Worm (Caenorhabditis elegans) whole organism, mixed stage, embryonic: ENCODE results near the gene clec-58.
"Not testable (repeated sequence)": the region's sequence is repeated elsewhere in the genome, so short reads cannot be mapped to it uniquely, and the experiment has no call there.

Experiments
- M03D4.4 ChIP-seq: sonication (generic microtip); optimal IDR thresholded peaks from 2 replicates; lab custom pipeline; 2017; ENCODE audit warnings: mild to moderate bottlenecking, missing genetic modification characterization, missing compliant biosample characterization
- bed-3 ChIP-seq: fragments of 200-800 bp; sonication (Bioruptor generic); optimal IDR thresholded peaks from 3 replicates; lab custom pipeline; 2018; ENCODE audit warnings: mild to moderate bottlenecking, missing genetic modification characterization, moderate library complexity, missing compliant biosample characterization
- ceh-39 ChIP-seq: fragments of 150-350 bp; optimal IDR thresholded peaks from 2 replicates; lab custom pipeline; 2014; ENCODE audit warnings: missing biosample characterization, missing genetic modification characterization
- ceh-43 ChIP-seq: fragments of 200-800 bp; sonication (Bioruptor generic); optimal IDR thresholded peaks from 2 replicates; lab custom pipeline; 2018; ENCODE audit warnings: mild to moderate bottlenecking, missing genetic modification characterization, moderate library complexity, missing compliant biosample characterization
- ceh-83 ChIP-seq: fragments of 200-800 bp; sonication (Bioruptor generic); optimal IDR thresholded peaks from 2 replicates; lab custom pipeline; 2018; ENCODE audit warnings: mild to moderate bottlenecking, missing genetic modification characterization, missing compliant biosample characterization
- ces-1 ChIP-seq: fragments of 150-350 bp; optimal IDR thresholded peaks from 2 replicates; lab custom pipeline; 2014; ENCODE audit warnings: missing biosample characterization, missing genetic modification reagents, missing genetic modification characterization
- cnd-1 ChIP-seq: fragments of 200-800 bp; sonication (Bioruptor generic); optimal IDR thresholded peaks from 2 replicates; lab custom pipeline; 2018; ENCODE audit warnings: mild to moderate bottlenecking, missing genetic modification characterization, missing compliant biosample characterization
- drap-1 ChIP-seq: fragments of 200-800 bp; sonication (Bioruptor generic); optimal IDR thresholded peaks from 3 replicates; lab custom pipeline; 2018; ENCODE audit warnings: mild to moderate bottlenecking, missing genetic modification characterization, missing compliant biosample characterization
- elt-1 ChIP-seq: sonication (generic microtip); optimal IDR thresholded peaks from 2 replicates; lab custom pipeline; 2017; ENCODE audit warnings: missing genetic modification characterization, mild to moderate bottlenecking, missing compliant biosample characterization, antibody characterized with exemption, moderate library complexity, borderline replicate concordance; ENCODE audit not compliant: insufficient read depth
- elt-3 ChIP-seq: fragments of 150-350 bp; optimal IDR thresholded peaks from 2 replicates; lab custom pipeline; 2014; ENCODE audit warnings: missing biosample characterization, missing genetic modification characterization
- flh-1 ChIP-seq: fragments of 200-800 bp; sonication (Bioruptor generic); optimal IDR thresholded peaks from 2 replicates; lab custom pipeline; 2018; ENCODE audit warnings: mild to moderate bottlenecking, missing genetic modification characterization, moderate library complexity, missing compliant biosample characterization
- ham-2 ChIP-seq: fragments of 200-800 bp; sonication (Bioruptor generic); optimal IDR thresholded peaks from 2 replicates; lab custom pipeline; 2018; ENCODE audit warnings: mild to moderate bottlenecking, missing genetic modification characterization, missing compliant biosample characterization
- hlh-1 ChIP-seq: fragments of 150-350 bp; optimal IDR thresholded peaks from 2 replicates; lab custom pipeline; 2014; ENCODE audit warnings: missing biosample characterization, missing genetic modification reagents, missing genetic modification characterization
- lsy-2 ChIP-seq: fragments of 150-350 bp; optimal IDR thresholded peaks from 2 replicates; lab custom pipeline; 2014; ENCODE audit warnings: missing biosample characterization, missing genetic modification characterization
- mab-5 ChIP-seq: fragments of 150-350 bp; optimal IDR thresholded peaks from 2 replicates; lab custom pipeline; 2014; ENCODE audit warnings: missing biosample characterization, missing genetic modification characterization
- mep-1 ChIP-seq: fragments of 150-350 bp; optimal IDR thresholded peaks from 2 replicates; lab custom pipeline; 2017; ENCODE audit warnings: missing biosample characterization, missing genetic modification reagents, missing genetic modification characterization, inconsistent platforms
- mls-2 ChIP-seq: sonication (generic microtip); optimal IDR thresholded peaks from 2 replicates; lab custom pipeline; 2016; ENCODE audit warnings: mild to moderate bottlenecking, missing genetic modification characterization, moderate library complexity, missing compliant biosample characterization
- nhr-2 ChIP-seq: fragments of 150-350 bp; optimal IDR thresholded peaks from 2 replicates; lab custom pipeline; 2014; ENCODE audit warnings: missing biosample characterization, missing genetic modification characterization
- nhr-237 ChIP-seq: fragments of 150-350 bp; optimal IDR thresholded peaks from 2 replicates; lab custom pipeline; 2014; ENCODE audit warnings: missing biosample characterization, missing genetic modification characterization
- nhr-28 ChIP-seq: fragments of 150-350 bp; optimal IDR thresholded peaks from 2 replicates; lab custom pipeline; 2014; ENCODE audit warnings: missing biosample characterization, missing genetic modification characterization
- nhr-76 ChIP-seq: sonication (generic microtip); optimal IDR thresholded peaks from 2 replicates; lab custom pipeline; 2017; ENCODE audit warnings: missing biosample characterization, missing genetic modification characterization
- pha-4 ChIP-seq: fragments of 150-350 bp; optimal IDR thresholded peaks from 2 replicates; lab custom pipeline; 2018; ENCODE audit warnings: missing biosample characterization, missing genetic modification reagents, missing genetic modification characterization
- sem-2 ChIP-seq: fragments of 200-800 bp; sonication (Bioruptor generic); optimal IDR thresholded peaks from 2 replicates; lab custom pipeline; 2018; ENCODE audit warnings: mild to moderate bottlenecking, missing genetic modification characterization, missing compliant biosample characterization
- snpc-4 ChIP-seq: fragments of 150-350 bp; optimal IDR thresholded peaks from 2 replicates; lab custom pipeline; 2014; ENCODE audit warnings: missing biosample characterization, missing genetic modification characterization
- sptf-1 ChIP-seq: sonication (generic microtip); optimal IDR thresholded peaks from 2 replicates; lab custom pipeline; 2017; ENCODE audit warnings: mild to moderate bottlenecking, missing genetic modification characterization, moderate library complexity, missing compliant biosample characterization
- tbx-8 ChIP-seq: fragments of 200-800 bp; sonication (Bioruptor generic); optimal IDR thresholded peaks from 2 replicates; lab custom pipeline; 2018; ENCODE audit warnings: mild to moderate bottlenecking, missing genetic modification characterization, moderate library complexity, missing compliant biosample characterization
- unc-39 ChIP-seq: fragments of 150-350 bp; optimal IDR thresholded peaks from 2 replicates; lab custom pipeline; 2014; ENCODE audit warnings: missing biosample characterization, missing genetic modification characterization
- unc-62 ChIP-seq: fragments of 150-350 bp; optimal IDR thresholded peaks from 2 replicates; lab custom pipeline; 2014; ENCODE audit warnings: missing biosample characterization, missing genetic modification reagents, missing genetic modification characterization
- zip-8 ChIP-seq: fragments of 150-350 bp; optimal IDR thresholded peaks from 2 replicates; lab custom pipeline; 2014; ENCODE audit warnings: missing biosample characterization, missing genetic modification characterization
- ztf-11 ChIP-seq: fragments of 150-350 bp; optimal IDR thresholded peaks from 2 replicates; lab custom pipeline; 2014; ENCODE audit warnings: missing biosample characterization, missing genetic modification characterization

clec-58 gene

DNA sequence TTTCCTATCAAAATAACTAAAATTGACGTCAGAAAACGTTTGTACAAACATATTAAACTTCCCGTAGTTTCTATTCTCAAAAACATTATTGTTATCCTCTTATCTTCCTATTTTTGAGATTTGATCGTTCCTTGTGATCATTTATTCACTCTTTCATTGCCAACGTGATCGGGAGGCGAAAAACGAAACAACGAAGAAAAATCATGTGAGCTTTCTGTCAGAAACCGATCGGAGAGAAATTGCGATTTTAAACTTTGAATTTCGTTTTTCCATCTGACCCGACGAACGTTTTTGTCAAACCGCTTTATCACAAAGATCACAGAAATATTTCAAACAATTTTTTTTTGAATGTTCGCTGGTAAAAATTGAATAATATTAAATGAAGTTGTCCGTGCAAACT is 29.6 kb downstream of the clec-58 start:
- TF ChIP-seq ces-1 (GFP tag; lab: Kevin White, UChicago) (no peak), mab-5 (no peak), nhr-28 (tag; lab: Kevin White, UChicago) (no peak), bed-3 (no peak), ham-2 (GFP tag; lab: Kevin White, UChicago) (no peak), ceh-83 (GFP tag; lab: Kevin White, UChicago) (no peak), cnd-1 (no peak), ceh-43 (GFP tag; lab: Kevin White, UChicago) (no peak), lsy-2 (tag; lab: Kevin White, UChicago) (no peak), nhr-2 (no peak), mls-2 (tag; lab: Kevin White, UChicago) (no peak), zip-8 (no peak), flh-1 (GFP tag; lab: Kevin White, UChicago) (no peak), snpc-4 (no peak), elt-1 (tag; lab: Kevin White, UChicago) (no peak), elt-3 (no peak)
- TF ChIP-seq, all 35 proteins: peak for 0

DNA sequence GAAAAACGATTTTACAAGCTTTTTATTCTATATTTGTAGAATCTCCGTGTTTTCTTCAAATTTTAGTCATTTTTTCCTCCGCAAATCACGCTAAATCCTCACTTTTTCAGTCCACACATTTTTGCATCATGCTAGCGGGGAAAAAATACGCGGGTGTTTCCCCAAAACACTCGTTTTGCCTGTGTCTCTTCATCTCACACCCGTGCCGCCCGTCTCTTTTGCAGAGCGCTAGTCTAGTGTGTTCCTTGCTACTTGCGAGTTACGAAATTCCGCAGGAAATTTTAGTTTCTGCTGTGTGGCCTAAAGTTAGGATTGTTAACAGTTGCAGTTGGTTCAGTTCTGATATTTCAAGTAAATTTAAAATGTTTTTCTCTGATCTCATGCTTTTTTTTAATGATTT is 30.2 kb downstream of the clec-58 start:
- TF ChIP-seq elt-3 = no peak
- TF ChIP-seq lsy-2 (tag; lab: Kevin White, UChicago) = no peak
- no peak for TF ChIP-seq flh-1 (GFP tag; lab: Kevin White, UChicago)
- no peak for TF ChIP-seq M03D4.4
- no peak for TF ChIP-seq drap-1 (GFP tag; lab: Kevin White, UChicago)
- TF ChIP-seq mab-5 = no peak
- no peak for TF ChIP-seq unc-62 (GFP tag; lab: Kevin White, UChicago)
- TF ChIP-seq, all 35 proteins: peak for 0

DNA sequence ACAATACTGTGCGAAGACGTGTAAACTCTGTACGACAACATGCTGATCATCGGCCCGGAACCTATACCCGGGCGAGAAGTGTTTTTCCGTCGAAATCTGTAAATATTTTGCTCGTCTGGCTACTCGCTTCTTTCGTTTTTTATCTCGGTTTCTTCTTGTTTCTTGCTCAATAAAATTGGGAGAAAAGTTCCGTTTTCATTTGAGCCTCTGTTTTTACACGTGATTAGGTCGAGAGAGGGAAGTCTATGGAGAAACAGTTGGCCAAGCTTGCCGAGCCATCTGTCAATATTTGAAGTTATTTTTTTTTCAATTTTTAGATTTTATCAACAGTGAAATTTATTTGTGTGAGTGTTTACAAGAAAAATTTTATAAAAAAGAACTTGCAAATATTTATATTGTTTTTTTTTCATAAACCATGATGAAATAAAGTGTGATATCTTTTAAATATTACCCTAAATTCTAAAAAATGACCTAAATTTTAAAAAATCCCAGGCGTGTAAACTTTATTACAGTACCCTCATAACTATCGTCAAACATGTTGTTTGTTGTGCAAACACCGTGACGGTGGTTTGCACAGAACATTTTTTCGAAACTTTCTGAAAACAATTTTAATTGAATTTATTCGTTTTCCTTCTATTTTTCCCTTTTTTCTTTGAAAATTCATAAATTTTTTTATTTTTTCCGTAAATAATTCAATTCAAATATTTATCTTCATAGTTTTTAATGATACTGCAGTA is 30.8 kb downstream of the clec-58 start:
- TF ChIP-seq nhr-76 = no peak
- TF ChIP-seq lsy-2 (tag; lab: Kevin White, UChicago) = peak; percentile 77

DNA sequence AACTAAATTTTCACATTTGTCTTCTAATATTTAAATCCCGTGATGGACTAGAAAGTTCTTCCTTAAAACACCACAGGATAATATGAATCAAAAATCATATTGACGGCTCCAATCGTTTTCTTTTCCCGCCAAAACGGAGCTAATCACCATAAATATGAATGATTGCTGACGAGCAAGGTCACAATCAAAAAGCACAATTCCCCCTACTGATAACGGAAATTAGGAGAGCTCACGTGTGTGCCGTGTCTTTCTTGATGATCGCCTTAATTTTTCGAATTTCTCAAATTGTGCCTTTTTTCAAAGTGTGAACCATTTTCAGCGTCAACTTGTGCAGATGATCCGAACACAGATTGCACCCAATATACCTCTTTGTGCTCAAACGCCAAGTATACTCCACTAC is 32.0 kb downstream of the clec-58 start:
- TF ChIP-seq lsy-2 (tag; lab: Kevin White, UChicago) = no peak
- no peak for TF ChIP-seq sptf-1 (tag; lab: Kevin White, UChicago)
- TF ChIP-seq ceh-83 (GFP tag; lab: Kevin White, UChicago) = no peak
- no peak for TF ChIP-seq drap-1 (GFP tag; lab: Kevin White, UChicago)
- no peak for TF ChIP-seq ceh-43 (GFP tag; lab: Kevin White, UChicago)
- no peak for TF ChIP-seq zip-8
- TF ChIP-seq flh-1 (GFP tag; lab: Kevin White, UChicago) = no peak

DNA sequence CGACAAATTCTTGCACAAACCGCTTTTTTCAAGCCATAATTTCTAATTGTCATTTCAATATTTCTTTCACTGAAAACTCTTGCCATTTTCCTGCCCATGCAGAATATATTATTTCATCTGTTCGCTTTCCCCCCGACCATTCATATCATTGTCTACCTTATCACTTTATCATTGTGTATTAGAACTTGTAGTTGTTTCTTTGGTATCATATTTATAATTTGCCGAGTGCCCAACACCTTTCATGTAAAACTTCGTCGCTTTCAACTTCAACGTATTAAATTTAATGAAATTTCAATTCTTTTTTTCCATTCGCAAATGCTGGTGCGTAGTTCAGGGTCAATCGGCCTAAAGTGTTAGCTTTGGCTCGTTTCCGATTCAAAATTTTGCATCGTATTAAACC is 33.1 kb downstream of the clec-58 start, which contains the start of gene ZK673.1:
TSS of gene ZK673.1 (plus strand) at position 301 of the 400 bp plus-strand sequence.
- TF ChIP-seq ces-1 (GFP tag; lab: Kevin White, UChicago); mab-5; sem-2 (GFP tag; lab: Kevin White, UChicago): not testable (repeated sequence)

DNA sequence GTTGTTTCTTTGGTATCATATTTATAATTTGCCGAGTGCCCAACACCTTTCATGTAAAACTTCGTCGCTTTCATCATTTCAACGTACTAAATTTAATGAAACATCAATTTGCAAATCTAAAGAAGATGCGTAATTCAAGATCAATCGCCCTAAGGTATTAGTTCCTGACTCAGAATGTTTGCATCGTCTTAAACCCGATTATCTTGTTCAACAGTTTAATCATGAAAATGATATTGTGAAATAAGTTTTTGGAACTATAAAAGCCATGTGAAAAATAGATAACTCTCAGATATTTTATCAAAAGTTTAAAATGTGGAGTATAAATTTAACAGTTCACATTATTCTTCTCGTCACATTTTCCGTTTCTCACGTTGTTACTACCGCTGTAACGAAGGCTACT is 36.0 kb downstream of the clec-58 start, which contains the start of gene E04D5.4:
TSS of gene E04D5.4 (plus strand) at position 301 of the 400 bp plus-strand sequence.
- TF ChIP-seq mab-5 = no peak
- no peak for TF ChIP-seq pha-4 (tag; lab: Kevin White, UChicago)
- no peak for TF ChIP-seq ham-2 (GFP tag; lab: Kevin White, UChicago)
- TF ChIP-seq nhr-237 (tag; lab: Kevin White, UChicago) = no peak
- TF ChIP-seq hlh-1 = no peak
- TF ChIP-seq snpc-4 = no peak
- TF ChIP-seq ceh-83 (GFP tag; lab: Kevin White, UChicago) = no peak
- TF ChIP-seq unc-62 (GFP tag; lab: Kevin White, UChicago) = no peak
- TF ChIP-seq nhr-2 = no peak
- TF ChIP-seq sem-2 (GFP tag; lab: Kevin White, UChicago) = no peak
- no peak for TF ChIP-seq unc-39 (tag; lab: Kevin White, UChicago)
- no peak for TF ChIP-seq ztf-11 (tag; lab: Kevin White, UChicago)
- no peak for TF ChIP-seq tbx-8 (GFP tag; lab: Kevin White, UChicago)
- TF ChIP-seq ceh-39 (tag; lab: Kevin White, UChicago) = no peak
- TF ChIP-seq nhr-76 = no peak
- TF ChIP-seq mep-1 (tag; lab: Kevin White, UChicago) = no peak
- no peak for TF ChIP-seq ceh-43 (GFP tag; lab: Kevin White, UChicago)
- no peak for TF ChIP-seq flh-1 (GFP tag; lab: Kevin White, UChicago)
